Fruit fly (Drosophila melanogaster): Measurements from ENCODE around the gene CG8119.

DNA sequence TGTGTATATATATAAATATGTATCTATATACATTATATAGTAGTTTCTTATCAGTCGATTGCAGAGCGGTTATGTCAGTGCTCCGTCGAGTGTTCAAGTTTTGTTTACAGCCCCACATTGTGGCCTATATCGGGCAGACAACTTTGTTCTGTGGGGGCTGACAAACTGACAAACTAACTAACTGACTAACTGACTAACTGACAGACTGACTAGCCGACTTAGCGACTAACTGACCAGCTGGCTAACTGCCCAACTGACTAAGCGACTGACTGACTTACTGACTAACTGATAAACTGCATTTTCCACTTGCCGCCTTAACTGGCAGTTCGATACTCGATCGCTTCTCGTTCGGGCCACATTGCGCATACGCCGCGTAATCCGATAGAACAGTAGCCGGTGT, 32.4 kb upstream of the CG8119 start:
- TF ChIP-seq Dll (optimal IDR thresholded peaks at IDR 0.05) (no peak), psq (optimal IDR thresholded peaks at IDR 0.05) (no peak)
